Fruit fly (Drosophila melanogaster) whole organism, embryonic: ENCODE data around the gene Gr98d.
A peak's percentile ranks its signal among the peaks of the same experiment; 100 is the strongest.

Experiments
- Atf6 ChIP-seq: fragments of 200-800 bp; sonication (Bioruptor generic); IDR thresholded peaks from 2 replicates; pipeline ENCODE4 v1.3.6; 2022; ENCODE audit warnings: missing biosample characterization, missing genetic modification characterization
- Awh ChIP-seq: fragments of 200-800 bp; sonication (Bioruptor generic); IDR thresholded peaks from 2 replicates; pipeline ENCODE4, ENCODE4 v1.3.6; 2022; ENCODE audit warnings: missing biosample characterization, missing genetic modification characterization
- CG10274 ChIP-seq: fragments of 200-800 bp; sonication (Bioruptor generic); optimal IDR thresholded peaks from 3 replicates; lab custom pipeline; 2017; ENCODE audit warnings: missing biosample characterization, mild to moderate bottlenecking, missing genetic modification characterization
- CG10543 ChIP-seq: fragments of 200-800 bp; sonication (Bioruptor generic); optimal IDR thresholded peaks from 3 replicates; lab custom pipeline; 2017; ENCODE audit warnings: missing biosample characterization, mild to moderate bottlenecking, missing genetic modification characterization, moderate library complexity
- CG10654 ChIP-seq: fragments of 200-800 bp; sonication (Bioruptor generic); optimal IDR thresholded peaks from 2 replicates; lab custom pipeline; 2016; ENCODE audit warnings: missing biosample characterization, missing genetic modification characterization
- CG11696 ChIP-seq: fragments of 200-800 bp; sonication (Bioruptor generic); IDR thresholded peaks from 2 replicates; pipeline ENCODE4 v1.3.6; 2022; ENCODE audit warnings: missing biosample characterization, missing genetic modification characterization
- CG14050 ChIP-seq: fragments of 200-800 bp; sonication (Bioruptor generic); IDR thresholded peaks from 3 replicates; pipeline ENCODE4 v1.3.6; 2022; ENCODE audit warnings: missing biosample characterization, missing genetic modification characterization
- CG15514 ChIP-seq: fragments of 200-800 bp; sonication (Bioruptor generic); optimal IDR thresholded peaks from 3 replicates; lab custom pipeline; 2017; ENCODE audit warnings: missing biosample characterization, missing genetic modification characterization, mild to moderate bottlenecking, moderate library complexity, missing genetic modification reagents
- CG1647 ChIP-seq: fragments of 200-800 bp; sonication (Bioruptor generic); optimal IDR thresholded peaks from 3 replicates; lab custom pipeline; 2016; ENCODE audit warnings: missing biosample characterization, missing genetic modification characterization
- CG31365 ChIP-seq: fragments of 200-800 bp; sonication (Bioruptor generic); optimal IDR thresholded peaks from 2 replicates; lab custom pipeline; 2018; ENCODE audit warnings: missing biosample characterization, mild to moderate bottlenecking, missing genetic modification characterization
- CG5245 ChIP-seq: fragments of 200-800 bp; sonication (Bioruptor generic); optimal IDR thresholded peaks from 3 replicates; lab custom pipeline; 2016; ENCODE audit warnings: missing biosample characterization, missing genetic modification characterization
- CG6254 ChIP-seq: fragments of 200-800 bp; sonication (Bioruptor generic); optimal IDR thresholded peaks from 3 replicates; lab custom pipeline; 2017; ENCODE audit warnings: mild to moderate bottlenecking, missing biosample characterization, missing genetic modification reagents, missing genetic modification characterization
- CG7556 ChIP-seq: fragments of 200-800 bp; sonication (Bioruptor generic); optimal IDR thresholded peaks from 2 replicates; lab custom pipeline; 2017; ENCODE audit warnings: missing biosample characterization, mild to moderate bottlenecking, missing genetic modification characterization
- CG8388 ChIP-seq: fragments of 200-800 bp; sonication (Bioruptor generic); optimal IDR thresholded peaks from 2 replicates; lab custom pipeline; 2019; ENCODE audit warnings: missing biosample characterization, mild to moderate bottlenecking, missing genetic modification characterization, moderate library complexity
- CTCF ChIP-seq: fragments of 200-800 bp; sonication (Bioruptor generic); optimal IDR thresholded peaks from 2 replicates; lab custom pipeline; 2017; ENCODE audit warnings: missing biosample characterization, mild to moderate bottlenecking, missing genetic modification characterization, moderate library complexity
- HLHmδ ChIP-seq: fragments of 200-800 bp; sonication (Bioruptor generic); optimal IDR thresholded peaks from 2 replicates; lab custom pipeline; 2018; ENCODE audit warnings: missing biosample characterization, mild to moderate bottlenecking, missing genetic modification characterization, moderate library complexity
- Hey ChIP-seq: fragments of 200-800 bp; sonication (Bioruptor generic); optimal IDR thresholded peaks from 3 replicates; lab custom pipeline; 2018; ENCODE audit warnings: missing biosample characterization, mild to moderate bottlenecking, missing genetic modification characterization
- Hr39 ChIP-seq: fragments of >200 bp; optimal IDR thresholded peaks from 2 replicates; lab custom pipeline; 2017
- Jarid2 ChIP-seq: fragments of 200-800 bp; sonication (Bioruptor generic); optimal IDR thresholded peaks from 3 replicates; lab custom pipeline; 2017; ENCODE audit warnings: mild to moderate bottlenecking, missing biosample characterization, missing genetic modification reagents, missing genetic modification characterization
- Lhr ChIP-seq: fragments of 200-800 bp; sonication (Bioruptor generic); optimal IDR thresholded peaks from 3 replicates; lab custom pipeline; 2017; ENCODE audit warnings: mild to moderate bottlenecking, missing biosample characterization, missing genetic modification reagents, missing genetic modification characterization
- Med ChIP-seq: fragments of 200-800 bp; sonication (Bioruptor generic); peaks from one replicate; lab custom pipeline; 2016; ENCODE audit warnings: missing biosample characterization, missing genetic modification characterization, mild to moderate bottlenecking, inconsistent platforms, moderate library complexity
- NFAT ChIP-seq: fragments of 200-800 bp; sonication (Bioruptor generic); IDR thresholded peaks from 2 replicates; pipeline ENCODE4 v1.3.6; 2022; ENCODE audit warnings: missing biosample characterization, missing genetic modification characterization
- Nf-YA ChIP-seq: fragments of 200-800 bp; sonication (Bioruptor generic); IDR thresholded peaks from 2 replicates; pipeline ENCODE4 v1.3.6; 2022; ENCODE audit warnings: missing biosample characterization, missing genetic modification characterization
- Ptx1 ChIP-seq: fragments of 200-800 bp; sonication (Bioruptor generic); IDR thresholded peaks from 2 replicates; pipeline ENCODE4 v1.3.6; 2022; ENCODE audit warnings: missing biosample characterization, missing genetic modification characterization
- Rfx ChIP-seq: fragments of 200-800 bp; sonication (Bioruptor generic); IDR thresholded peaks from 2 replicates; pipeline ENCODE4 v1.3.6; 2022; ENCODE audit warnings: missing biosample characterization, missing genetic modification characterization
- Spps ChIP-seq: fragments of 200-800 bp; sonication (Bioruptor generic); optimal IDR thresholded peaks from 2 replicates; lab custom pipeline; 2018; ENCODE audit warnings: missing biosample characterization, mild to moderate bottlenecking, missing genetic modification characterization
- Stat92E ChIP-seq, 3 experiments: fragments of >200 bp in 2 of 3; fragments of 200-800 bp in 1 of 3; sonication (Bioruptor generic) in 1 of 3; optimal IDR thresholded peaks; 2 replicates each; lab custom pipeline; 2017 to 2019; ENCODE audit warnings: missing biosample characterization in 3 of 3, missing genetic modification characterization in 3 of 3, mild to moderate bottlenecking in 1 of 3, moderate library complexity in 1 of 3
- YL-1 ChIP-seq: fragments of 200-800 bp; sonication (Bioruptor generic); optimal IDR thresholded peaks from 3 replicates; lab custom pipeline; 2017; ENCODE audit warnings: missing biosample characterization, mild to moderate bottlenecking, missing genetic modification characterization
- amos ChIP-seq: fragments of 200-800 bp; sonication (Bioruptor generic); IDR thresholded peaks from 2 replicates; pipeline ENCODE4 v1.3.6; 2022; ENCODE audit warnings: missing biosample characterization, missing genetic modification characterization; ENCODE audit not compliant: partially characterized antibody
- ara ChIP-seq: fragments of 200-800 bp; sonication (Bioruptor generic); IDR thresholded peaks from 2 replicates; pipeline ENCODE4 v1.3.6; 2022; ENCODE audit warnings: missing biosample characterization, missing genetic modification characterization
- ase ChIP-seq: fragments of 200-800 bp; sonication (Bioruptor generic); IDR thresholded peaks from 3 replicates; pipeline ENCODE4 v1.3.6; 2022; ENCODE audit warnings: missing biosample characterization, missing genetic modification characterization
- az2 ChIP-seq: fragments of 200-800 bp; sonication (Bioruptor generic); optimal IDR thresholded peaks from 3 replicates; lab custom pipeline; 2016; ENCODE audit warnings: missing biosample characterization, missing genetic modification characterization
- cas ChIP-seq: fragments of 200-800 bp; sonication (Bioruptor generic); IDR thresholded peaks from 2 replicates; pipeline ENCODE4 v1.3.6; 2022; ENCODE audit warnings: missing biosample characterization, missing genetic modification characterization
- crc ChIP-seq: fragments of 200-800 bp; sonication (Bioruptor generic); optimal IDR thresholded peaks from 2 replicates; lab custom pipeline; 2016; ENCODE audit warnings: missing biosample characterization, missing genetic modification characterization
- dimm ChIP-seq: fragments of 200-800 bp; sonication (Bioruptor generic); IDR thresholded peaks from 2 replicates; pipeline ENCODE4 v1.3.6; 2022; ENCODE audit warnings: missing biosample characterization, missing genetic modification characterization
- insv ChIP-seq, 2 experiments: fragments of 200-800 bp; sonication (Bioruptor generic); optimal IDR thresholded peaks; 3 replicates each; lab custom pipeline; 2016 to 2018; ENCODE audit warnings: missing biosample characterization in 2 of 2, missing genetic modification characterization in 2 of 2
- jing ChIP-seq: fragments of 200-800 bp; sonication (Bioruptor generic); optimal IDR thresholded peaks from 2 replicates; lab custom pipeline; 2018; ENCODE audit warnings: missing biosample characterization, mild to moderate bottlenecking, missing genetic modification characterization
- kni ChIP-seq: fragments of 200-800 bp; sonication (Bioruptor generic); optimal IDR thresholded peaks from 3 replicates; lab custom pipeline; 2017; ENCODE audit warnings: mild to moderate bottlenecking, missing biosample characterization, missing genetic modification reagents, missing genetic modification characterization
- lilli ChIP-seq: fragments of 200-800 bp; sonication (Bioruptor generic); optimal IDR thresholded peaks from 3 replicates; lab custom pipeline; 2016; ENCODE audit warnings: missing biosample characterization, missing genetic modification characterization
- onecut ChIP-seq: fragments of 200-800 bp; sonication (Bioruptor generic); IDR thresholded peaks from 2 replicates; pipeline ENCODE4 v1.3.6; 2022; ENCODE audit warnings: missing biosample characterization, missing genetic modification characterization
- pros ChIP-seq: fragments of 200-800 bp; sonication (Bioruptor generic); optimal IDR thresholded peaks from 3 replicates; lab custom pipeline; 2019; ENCODE audit warnings: missing biosample characterization, mild to moderate bottlenecking, missing genetic modification characterization, moderate library complexity
- rib ChIP-seq: fragments of 200-800 bp; sonication (Bioruptor generic); IDR thresholded peaks from 2 replicates; pipeline ENCODE4 v1.3.6; 2022; ENCODE audit warnings: missing biosample characterization, missing genetic modification characterization
- run ChIP-seq: fragments of 200-800 bp; sonication (Bioruptor generic); optimal IDR thresholded peaks from 3 replicates; lab custom pipeline; 2018; ENCODE audit warnings: missing biosample characterization, mild to moderate bottlenecking, missing genetic modification characterization
- schlank ChIP-seq: fragments of 200-800 bp; sonication (Bioruptor generic); optimal IDR thresholded peaks from 2 replicates; lab custom pipeline; 2018; ENCODE audit warnings: missing biosample characterization, mild to moderate bottlenecking, missing genetic modification characterization
- scrt ChIP-seq: fragments of 200-800 bp; sonication (Bioruptor generic); optimal IDR thresholded peaks from 2 replicates; lab custom pipeline; 2018; ENCODE audit warnings: missing biosample characterization, mild to moderate bottlenecking, missing genetic modification characterization, moderate library complexity
- sisA ChIP-seq: fragments of 200-800 bp; sonication (Bioruptor generic); IDR thresholded peaks from 2 replicates; pipeline ENCODE4 v1.3.6; 2022; ENCODE audit warnings: missing biosample characterization, missing genetic modification characterization
- slp2 ChIP-seq: fragments of 200-800 bp; sonication (Bioruptor generic); optimal IDR thresholded peaks from 2 replicates; lab custom pipeline; 2016; ENCODE audit warnings: missing biosample characterization, missing genetic modification characterization
- sr ChIP-seq: fragments of 200-800 bp; sonication (Bioruptor generic); IDR thresholded peaks from 3 replicates; pipeline ENCODE4 v1.3.6; 2022; ENCODE audit warnings: missing biosample characterization, missing genetic modification characterization
- tll ChIP-seq, 2 experiments: fragments of 200-800 bp in 1 of 2; fragments of >200 bp in 1 of 2; sonication (Bioruptor generic) in 1 of 2; optimal IDR thresholded peaks; 2 replicates each; lab custom pipeline; 2017 to 2019; ENCODE audit warnings: missing biosample characterization in 2 of 2, missing genetic modification characterization in 2 of 2, mild to moderate bottlenecking in 1 of 2, moderate library complexity in 1 of 2
- trem ChIP-seq: fragments of 200-800 bp; optimal IDR thresholded peaks from 3 replicates; lab custom pipeline; 2019; ENCODE audit warnings: missing biosample characterization, mild to moderate bottlenecking, missing genetic modification characterization, moderate library complexity
- trh ChIP-seq: fragments of 200-800 bp; sonication (Bioruptor generic); optimal IDR thresholded peaks from 2 replicates; lab custom pipeline; 2016; ENCODE audit warnings: missing biosample characterization, missing genetic modification characterization
- unc-4 ChIP-seq: fragments of 200-800 bp; sonication (Bioruptor generic); IDR thresholded peaks from 2 replicates; pipeline ENCODE4 v1.3.6; 2022; ENCODE audit warnings: missing biosample characterization, missing genetic modification characterization; ENCODE audit not compliant: partially characterized antibody

Gene Gr98d

dm6 chr3R:27556972-27557371 is 11.1 kb downstream of the Gr98d start (continued):
- TF ChIP-seq lilli (GFP tag; lab: Kevin White, UChicago), result peak; percentile 65
- TF ChIP-seq NFAT, result peak; percentile 55; the same call in 1 of the 2 replicates
- TF ChIP-seq ara (GFP tag; lab: Robert Waterston, UW), result no peak
- no peak for TF ChIP-seq CG14050 (GFP tag; lab: Robert Waterston, UW)
- TF ChIP-seq crc (GFP tag; lab: Kevin White, UChicago), result no peak
- TF ChIP-seq CG31365 (tag; lab: Kevin White, UChicago), result no peak
- peak; percentile 1 for TF ChIP-seq CG10654
- TF ChIP-seq CG10274 (GFP tag; lab: Kevin White, UChicago), result no peak
- TF ChIP-seq slp2, result no peak
- no peak; the same call in 2 of the 3 replicates for TF ChIP-seq ase (GFP tag; lab: Robert Waterston, UW)
- no peak for TF ChIP-seq CG5245 (GFP tag; lab: Kevin White, UChicago)
- no peak for TF ChIP-seq Lhr
- TF ChIP-seq Spps (tag; lab: Kevin White, UChicago), result no peak
- TF ChIP-seq Ptx1, result peak; percentile 63
- TF ChIP-seq YL-1 (GFP tag; lab: Kevin White, UChicago), result no peak
- no peak for TF ChIP-seq amos (GFP tag; lab: Robert Waterston, UW)
- no peak for TF ChIP-seq tll (GFP tag; optimal IDR thresholded peaks at IDR 0.05; lab: Kevin White, UChicago)
- no peak for TF ChIP-seq kni
- TF ChIP-seq schlank, result no peak
- no peak for TF ChIP-seq Nf-YA (GFP tag; lab: Robert Waterston, UW)
- no peak for TF ChIP-seq Stat92E (GFP tag; optimal IDR thresholded peaks at IDR 0.05; lab: Kevin White, UChicago)
- TF ChIP-seq pros (GFP tag; lab: Kevin White, UChicago), result no peak
- TF ChIP-seq Atf6, result peak; percentile 43; the same call in 1 of the 2 replicates
- TF ChIP-seq Hey (tag; lab: Kevin White, UChicago), result no peak
- no peak for TF ChIP-seq rib
- no peak for TF ChIP-seq HLHmδ (GFP tag; lab: Kevin White, UChicago)
- TF ChIP-seq CG11696 (GFP tag; lab: Robert Waterston, UW), result 0 out of 2 replicates have a peak, but pooled peaks have one; percentile 21
- TF ChIP-seq run (tag; lab: Kevin White, UChicago), result no peak
- no peak for TF ChIP-seq unc-4 (GFP tag; lab: Robert Waterston, UW)
- peak; percentile 54 for TF ChIP-seq CG15514
- no peak; the same call in 1 of the 2 replicates for TF ChIP-seq dimm (GFP tag; lab: Robert Waterston, UW)
- TF ChIP-seq cas (GFP tag; lab: Robert Waterston, UW), result no peak
- no peak for TF ChIP-seq CG6254
- no peak for TF ChIP-seq CTCF (GFP tag; lab: Kevin White, UChicago)
- TF ChIP-seq Jarid2 (GFP tag; lab: Kevin White, UChicago), result no peak
- TF ChIP-seq sisA (GFP tag; lab: Robert Waterston, UW), result peak; percentile 44
- peak; percentile 24 for TF ChIP-seq scrt
- no peak for TF ChIP-seq az2
- no peak for TF ChIP-seq CG8388
- no peak for TF ChIP-seq Hr39 (lab: Kevin White, UChicago)
- TF ChIP-seq CG7556, result no peak
- TF ChIP-seq Rfx (GFP tag; lab: Robert Waterston, UW), result peak; percentile 82
- no peak for TF ChIP-seq CG10543 (GFP tag; lab: Kevin White, UChicago)
- TF ChIP-seq trh (GFP tag; lab: Kevin White, UChicago), result no peak
- TF ChIP-seq Awh (GFP tag; lab: Robert Waterston, UW), result no peak
- peak; percentile 92 for TF ChIP-seq Med (GFP tag; lab: Kevin White, UChicago)
- TF ChIP-seq insv (GFP tag; optimal IDR thresholded peaks at IDR 0.05; lab: Kevin White, UChicago), result no peak
- TF ChIP-seq onecut (GFP tag; lab: Robert Waterston, UW), result no peak
- no peak for TF ChIP-seq CG1647 (GFP tag; lab: Kevin White, UChicago)
- TF ChIP-seq jing (GFP tag; lab: Kevin White, UChicago), result no peak
- no peak for TF ChIP-seq sr (GFP tag; lab: Robert Waterston, UW)
- no peak for TF ChIP-seq trem (tag; lab: Kevin White, UChicago)
